Worm (Caenorhabditis elegans): Measurements from ENCODE around the gene srh-169.

DNA sequence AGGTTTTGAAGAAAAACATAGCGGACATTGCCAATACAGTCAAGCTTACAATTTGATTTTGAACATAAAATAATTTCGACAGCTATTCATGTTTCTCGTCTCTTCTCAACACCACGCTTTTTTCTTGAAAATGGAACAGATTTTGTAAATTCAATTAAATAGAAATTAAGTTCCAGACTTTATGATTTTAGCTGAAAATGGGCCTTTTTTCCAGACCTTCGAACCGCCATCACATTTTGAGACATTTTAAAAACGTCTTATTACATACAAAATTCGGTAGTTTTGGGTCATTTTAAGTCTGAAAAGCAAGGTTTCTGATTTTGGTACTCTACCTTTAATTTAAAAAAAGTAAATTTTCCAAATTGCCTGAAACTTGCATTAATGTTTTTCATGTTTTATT is 9.5 kb upstream of the srh-169 start, which contains the start of gene C49G7.12:
- no peak for TF ChIP-seq lin-11 (tag; optimal IDR thresholded peaks at IDR 0.05)
- TF ChIP-seq ttx-3 (tag; optimal IDR thresholded peaks at IDR 0.05), result no peak
- TF ChIP-seq nfya-1 (tag; optimal IDR thresholded peaks at IDR 0.05), result no peak
- TF ChIP-seq sox-4 (tag; optimal IDR thresholded peaks at IDR 0.05), result no peak
- TF ChIP-seq pqm-1 (tag; optimal IDR thresholded peaks at IDR 0.05), result no peak

All from whole organism, late embryonic.